Fruit fly (Drosophila melanogaster) whole organism, prepupa: ENCODE measurements around the gene RNF220.

ENCODE experiments used
- Blimp-1 ChIP-seq: fragments of 200-800 bp; sonication (Bioruptor generic); optimal IDR thresholded peaks from 3 replicates; lab custom pipeline; 2017; ENCODE audit warnings: missing biosample characterization, missing genetic modification characterization, mild to moderate bottlenecking, moderate library complexity, missing genetic modification reagents
- CG10631 ChIP-seq: fragments of 200-800 bp; sonication (Bioruptor generic); optimal IDR thresholded peaks from 2 replicates; lab custom pipeline; 2016; ENCODE audit warnings: missing biosample characterization, missing genetic modification characterization
- CG10669 ChIP-seq: fragments of 200-800 bp; sonication (Bioruptor generic); optimal IDR thresholded peaks from 3 replicates; lab custom pipeline; 2018; ENCODE audit warnings: missing biosample characterization, mild to moderate bottlenecking, missing genetic modification characterization, moderate library complexity
- CG11762 ChIP-seq: fragments of 200-800 bp; sonication (Bioruptor generic); optimal IDR thresholded peaks from 3 replicates; lab custom pipeline; 2016; ENCODE audit warnings: missing biosample characterization, missing genetic modification characterization; ENCODE audit not compliant: insufficient read depth
- CG11902 ChIP-seq: fragments of 200-800 bp; sonication (Bioruptor generic); optimal IDR thresholded peaks from 3 replicates; lab custom pipeline; 2016; ENCODE audit warnings: missing biosample characterization, missing genetic modification characterization
- CG15336 ChIP-seq: fragments of 200-800 bp; sonication (Bioruptor generic); IDR thresholded peaks from 2 replicates; pipeline ENCODE4 v1.3.6; 2022; ENCODE audit warnings: missing biosample characterization, missing genetic modification characterization
- CG3032 ChIP-seq: fragments of 200-800 bp; optimal IDR thresholded peaks from 2 replicates; lab custom pipeline; 2019; ENCODE audit warnings: missing biosample characterization, mild to moderate bottlenecking, missing genetic modification characterization, moderate library complexity
- CG31627 ChIP-seq: fragments of 200-800 bp; sonication (Bioruptor generic); optimal IDR thresholded peaks from 3 replicates; lab custom pipeline; 2016; ENCODE audit warnings: missing biosample characterization, missing genetic modification characterization
- CG32006 ChIP-seq: fragments of 200-800 bp; sonication (Bioruptor generic); optimal IDR thresholded peaks from 3 replicates; lab custom pipeline; 2017; ENCODE audit warnings: missing biosample characterization, mild to moderate bottlenecking, missing genetic modification characterization
- CG34406 ChIP-seq: fragments of 200-800 bp; sonication (Bioruptor generic); optimal IDR thresholded peaks from 3 replicates; lab custom pipeline; 2016; ENCODE audit warnings: missing biosample characterization, missing genetic modification characterization
- CG3919 ChIP-seq: fragments of 200-800 bp; sonication (Bioruptor generic); optimal IDR thresholded peaks from 3 replicates; lab custom pipeline; 2016; ENCODE audit warnings: missing biosample characterization, missing genetic modification characterization
- CG4318 ChIP-seq: fragments of 200-800 bp; sonication (Bioruptor generic); optimal IDR thresholded peaks from 3 replicates; lab custom pipeline; 2017; ENCODE audit warnings: missing biosample characterization, mild to moderate bottlenecking, missing genetic modification characterization
- CG6163 ChIP-seq: fragments of 200-800 bp; sonication (Bioruptor generic); IDR thresholded peaks from 3 replicates; pipeline ENCODE4 v1.3.6; 2022; ENCODE audit warnings: missing biosample characterization, missing genetic modification characterization
- CG6792 ChIP-seq: fragments of 200-800 bp; sonication (Bioruptor generic); optimal IDR thresholded peaks from 3 replicates; lab custom pipeline; 2016; ENCODE audit warnings: missing biosample characterization, missing genetic modification characterization
- CG6808 ChIP-seq: fragments of 200-800 bp; sonication (Bioruptor generic); optimal IDR thresholded peaks from 3 replicates; lab custom pipeline; 2017; ENCODE audit warnings: missing biosample characterization, missing genetic modification characterization, mild to moderate bottlenecking, moderate library complexity, missing genetic modification reagents
- CG8119 ChIP-seq: fragments of 200-800 bp; sonication (Bioruptor generic); IDR thresholded peaks from 3 replicates; pipeline ENCODE4 v1.3.6; 2022; ENCODE audit warnings: missing biosample characterization, missing genetic modification characterization
- CG8319 ChIP-seq: fragments of 200-800 bp; sonication (Bioruptor generic); optimal IDR thresholded peaks from 3 replicates; lab custom pipeline; 2016; ENCODE audit warnings: missing biosample characterization, missing genetic modification characterization
- CG8632 ChIP-seq: fragments of 200-800 bp; sonication (Bioruptor generic); optimal IDR thresholded peaks from 3 replicates; lab custom pipeline; 2016; ENCODE audit warnings: missing biosample characterization, missing genetic modification characterization
- Eip78C ChIP-seq: fragments of 200-800 bp; sonication (Bioruptor generic); peaks from one replicate; lab custom pipeline; 2016; ENCODE audit warnings: missing biosample characterization, missing genetic modification characterization
- Eip93F ChIP-seq: fragments of 200-800 bp; sonication (Bioruptor generic); optimal IDR thresholded peaks from 2 replicates; lab custom pipeline; 2016; ENCODE audit warnings: missing biosample characterization, mild to moderate bottlenecking, missing genetic modification characterization
- Ets96B ChIP-seq: fragments of 200-800 bp; optimal IDR thresholded peaks from 2 replicates; lab custom pipeline; 2019; ENCODE audit warnings: missing biosample characterization, mild to moderate bottlenecking, missing genetic modification characterization, moderate library complexity
- Gug ChIP-seq: fragments of 200-800 bp; sonication (Bioruptor generic); IDR thresholded peaks from 2 replicates; pipeline ENCODE4 v1.3.6; 2022; ENCODE audit warnings: missing biosample characterization, missing genetic modification characterization
- Hr38 ChIP-seq: sonication (Bioruptor generic); optimal IDR thresholded peaks from 2 replicates; lab custom pipeline; 2016; ENCODE audit warnings: missing biosample characterization, missing genetic modification characterization
- Hr39 ChIP-seq: fragments of 200-800 bp; sonication (Bioruptor generic); optimal IDR thresholded peaks from 2 replicates; lab custom pipeline; 2016; ENCODE audit warnings: missing biosample characterization, missing genetic modification characterization
- Hr4 ChIP-seq: fragments of 200-800 bp; sonication (Bioruptor generic); optimal IDR thresholded peaks from 3 replicates; lab custom pipeline; 2016; ENCODE audit warnings: missing biosample characterization, missing genetic modification characterization
- Lpt ChIP-seq: fragments of 200-800 bp; sonication (Bioruptor generic); optimal IDR thresholded peaks from 3 replicates; lab custom pipeline; 2016; ENCODE audit warnings: missing biosample characterization, missing genetic modification characterization
- Met ChIP-seq: fragments of 200-800 bp; sonication (Bioruptor generic); optimal IDR thresholded peaks from 3 replicates; lab custom pipeline; 2016; ENCODE audit warnings: missing biosample characterization, missing genetic modification characterization
- OdsH ChIP-seq: fragments of 200-800 bp; sonication (Bioruptor generic); optimal IDR thresholded peaks from 3 replicates; lab custom pipeline; 2016; ENCODE audit warnings: missing biosample characterization, missing genetic modification characterization
- Sox102F ChIP-seq: fragments of 200-800 bp; sonication (Bioruptor generic); optimal IDR thresholded peaks from 2 replicates; lab custom pipeline; 2016; ENCODE audit warnings: missing biosample characterization, mild to moderate bottlenecking, missing genetic modification characterization
- Sox14 ChIP-seq: fragments of 200-800 bp; sonication (Bioruptor generic); optimal IDR thresholded peaks from 3 replicates; lab custom pipeline; 2016; ENCODE audit warnings: missing biosample characterization, missing genetic modification characterization
- Sox15 ChIP-seq: fragments of 200-800 bp; sonication (Bioruptor generic); optimal IDR thresholded peaks from 3 replicates; lab custom pipeline; 2016; ENCODE audit warnings: missing biosample characterization, missing genetic modification characterization
- achi ChIP-seq: fragments of 200-800 bp; sonication (Bioruptor generic); optimal IDR thresholded peaks from 3 replicates; lab custom pipeline; 2016; ENCODE audit warnings: missing biosample characterization, missing genetic modification characterization
- acj6 ChIP-seq: fragments of 200-800 bp; sonication (Bioruptor generic); optimal IDR thresholded peaks from 3 replicates; lab custom pipeline; 2016; ENCODE audit warnings: missing biosample characterization, missing genetic modification characterization
- cyc ChIP-seq: fragments of 200-800 bp; sonication (Bioruptor generic); optimal IDR thresholded peaks from 3 replicates; lab custom pipeline; 2016; ENCODE audit warnings: missing biosample characterization, missing genetic modification characterization
- dac ChIP-seq: fragments of 200-800 bp; sonication (Bioruptor generic); optimal IDR thresholded peaks from 2 replicates; lab custom pipeline; 2017; ENCODE audit warnings: missing biosample characterization, mild to moderate bottlenecking, missing genetic modification characterization
- dsx ChIP-seq: fragments of 200-800 bp; optimal IDR thresholded peaks from 3 replicates; lab custom pipeline; 2019; ENCODE audit warnings: missing biosample characterization, mild to moderate bottlenecking, missing genetic modification characterization, moderate library complexity; ENCODE audit not compliant: poor library complexity, severe bottlenecking
- eg ChIP-seq: fragments of 200-800 bp; sonication (Bioruptor generic); IDR thresholded peaks from 3 replicates; pipeline ENCODE4 v1.3.6; 2022; ENCODE audit warnings: missing biosample characterization, missing genetic modification characterization
- esn ChIP-seq: fragments of 200-800 bp; sonication (Bioruptor generic); optimal IDR thresholded peaks from 2 replicates; lab custom pipeline; 2016; ENCODE audit warnings: missing biosample characterization, mild to moderate bottlenecking, missing genetic modification characterization, moderate library complexity
- fd59A ChIP-seq: fragments of 200-800 bp; sonication (Bioruptor generic); optimal IDR thresholded peaks from 2 replicates; lab custom pipeline; 2017; ENCODE audit warnings: missing biosample characterization, mild to moderate bottlenecking, missing genetic modification characterization, missing genetic modification reagents
- fd85E ChIP-seq: fragments of 200-800 bp; sonication (Bioruptor generic); optimal IDR thresholded peaks from 3 replicates; lab custom pipeline; 2016; ENCODE audit warnings: missing biosample characterization, missing genetic modification characterization
- fkh ChIP-seq: fragments of 200-800 bp; sonication (Bioruptor generic); optimal IDR thresholded peaks from 3 replicates; lab custom pipeline; 2017; ENCODE audit warnings: missing biosample characterization, mild to moderate bottlenecking, missing genetic modification characterization, moderate library complexity
- lz ChIP-seq: fragments of 200-800 bp; sonication (Bioruptor generic); optimal IDR thresholded peaks from 3 replicates; lab custom pipeline; 2016; ENCODE audit warnings: missing biosample characterization, missing genetic modification characterization
- net ChIP-seq: fragments of 200-800 bp; sonication (Bioruptor generic); optimal IDR thresholded peaks from 3 replicates; lab custom pipeline; 2016; ENCODE audit warnings: missing biosample characterization, missing genetic modification characterization
- pdm3 ChIP-seq: fragments of 200-800 bp; sonication (Bioruptor generic); optimal IDR thresholded peaks from 3 replicates; lab custom pipeline; 2016; ENCODE audit warnings: missing biosample characterization, missing genetic modification characterization
- salr ChIP-seq, 2 experiments: fragments of 200-800 bp; sonication (Bioruptor generic); optimal IDR thresholded peaks; 3 replicates each; lab custom pipeline; 2016 to 2018; ENCODE audit warnings: missing biosample characterization in 2 of 2, missing genetic modification characterization in 2 of 2, mild to moderate bottlenecking in 1 of 2
- spab ChIP-seq: fragments of 200-800 bp; sonication (Bioruptor generic); optimal IDR thresholded peaks from 2 replicates; lab custom pipeline; 2017; ENCODE audit warnings: missing biosample characterization, mild to moderate bottlenecking, missing genetic modification characterization, missing genetic modification reagents
- svp ChIP-seq: fragments of 200-800 bp; sonication (Bioruptor generic); peaks from one replicate; lab custom pipeline; 2016; ENCODE audit warnings: missing biosample characterization, missing genetic modification characterization
- vri ChIP-seq: fragments of 200-800 bp; sonication (Bioruptor generic); optimal IDR thresholded peaks from 3 replicates; lab custom pipeline; 2016; ENCODE audit warnings: missing biosample characterization, mild to moderate bottlenecking, missing genetic modification characterization

RNF220 gene

dm6 chr3R:22726031-22726770, at the start of gene RNF220:
Gene RNF220, minus strand, starts transcription at chr3R:22726414.
- peak; percentile 24 for TF ChIP-seq CG10669 (GFP tag; lab: Kevin White, UChicago)
- no peak for TF ChIP-seq dac (GFP tag; lab: Kevin White, UChicago)
- TF ChIP-seq Sox15, result peak; percentile 37
- TF ChIP-seq CG8319, result no peak
- peak; percentile 48 for TF ChIP-seq acj6
- peak; percentile 26 for TF ChIP-seq fkh (GFP tag; lab: Kevin White, UChicago)
- no peak for TF ChIP-seq CG11902
- TF ChIP-seq lz, result no peak
- peak; percentile 19; the same call in 1 of the 3 replicates for TF ChIP-seq CG8119 (GFP tag; lab: Robert Waterston, UW)
- peak; percentile 49 for TF ChIP-seq OdsH (GFP tag; lab: Kevin White, UChicago)
- no peak for TF ChIP-seq fd85E (GFP tag; lab: Kevin White, UChicago)
- no peak for TF ChIP-seq CG6792 (GFP tag; lab: Kevin White, UChicago)
- peak; percentile 50 for TF ChIP-seq net (GFP tag; lab: Kevin White, UChicago)
- TF ChIP-seq Gug (GFP tag; lab: Robert Waterston, UW), result no peak
- no peak for TF ChIP-seq Sox14
- peak; percentile 57 for TF ChIP-seq Hr4
- TF ChIP-seq Sox102F (GFP tag; lab: Kevin White, UChicago), result no peak
- no peak for TF ChIP-seq Eip93F
- TF ChIP-seq CG6163 (GFP tag; lab: Robert Waterston, UW), result no peak
- TF ChIP-seq CG31627 (GFP tag; lab: Kevin White, UChicago), result no peak
- no peak for TF ChIP-seq Hr39 (GFP tag; lab: Kevin White, UChicago)
- TF ChIP-seq CG3919 (GFP tag; lab: Kevin White, UChicago), result no peak
- TF ChIP-seq dsx, result no peak
- TF ChIP-seq Lpt, result no peak
- TF ChIP-seq Met (GFP tag; lab: Kevin White, UChicago), result no peak
- no peak for TF ChIP-seq CG10631 (GFP tag; lab: Kevin White, UChicago)
- peak; percentile 67; the same call in 2 of the 3 replicates for TF ChIP-seq eg (GFP tag; lab: Robert Waterston, UW)
- peak; percentile 34 for TF ChIP-seq pdm3 (GFP tag; lab: Kevin White, UChicago)
- TF ChIP-seq CG4318 (GFP tag; lab: Kevin White, UChicago), result peak; percentile 20
- TF ChIP-seq salr (GFP tag; optimal IDR thresholded peaks at IDR 0.05; lab: Kevin White, UChicago), result peak in 1 of 2 experiments; percentile 51
- no peak for TF ChIP-seq spab (GFP tag; lab: Kevin White, UChicago)
- TF ChIP-seq esn (GFP tag; lab: Kevin White, UChicago), result peak; percentile 28
- TF ChIP-seq Ets96B, result no peak
- TF ChIP-seq achi (GFP tag; lab: Kevin White, UChicago), result peak; percentile 31
- 0 out of 2 replicates have a peak, but pooled peaks have one; percentile 24 for TF ChIP-seq CG15336 (GFP tag; lab: Robert Waterston, UW)
- TF ChIP-seq CG8632 (GFP tag; lab: Kevin White, UChicago), result peak; percentile 23
- peak; percentile 12 for TF ChIP-seq CG34406 (GFP tag; lab: Kevin White, UChicago)
- TF ChIP-seq fd59A, result no peak
- no peak for TF ChIP-seq Blimp-1 (GFP tag; lab: Kevin White, UChicago)
- peak; percentile 48 for TF ChIP-seq CG32006
- TF ChIP-seq CG11762, result peak; percentile 3
- TF ChIP-seq svp, result peak; percentile 66
- TF ChIP-seq Eip78C (GFP tag; lab: Kevin White, UChicago), result peak; percentile 64
- TF ChIP-seq Hr38 (GFP tag; lab: Kevin White, UChicago), result no peak
- TF ChIP-seq vri (GFP tag; lab: Kevin White, UChicago), result no peak
- TF ChIP-seq CG6808 (GFP tag; lab: Kevin White, UChicago), result no peak
- TF ChIP-seq CG3032 (tag; lab: Kevin White, UChicago), result peak; percentile 15
- no peak for TF ChIP-seq cyc (GFP tag; lab: Kevin White, UChicago)
